Worm (Caenorhabditis elegans) whole organism, L3 larva: Measurements from ENCODE around the gene Y20C6A.4.

Experiments used
- nhr-237 ChIP-seq: fragments of 150-350 bp; optimal IDR thresholded peaks from 2 replicates; lab custom pipeline; 2014; ENCODE audit warnings: missing biosample characterization, missing genetic modification characterization
- zag-1 ChIP-seq: fragments of 150-350 bp; optimal IDR thresholded peaks from 2 replicates; lab custom pipeline; 2014; ENCODE audit warnings: missing biosample characterization, missing genetic modification characterization

DNA sequence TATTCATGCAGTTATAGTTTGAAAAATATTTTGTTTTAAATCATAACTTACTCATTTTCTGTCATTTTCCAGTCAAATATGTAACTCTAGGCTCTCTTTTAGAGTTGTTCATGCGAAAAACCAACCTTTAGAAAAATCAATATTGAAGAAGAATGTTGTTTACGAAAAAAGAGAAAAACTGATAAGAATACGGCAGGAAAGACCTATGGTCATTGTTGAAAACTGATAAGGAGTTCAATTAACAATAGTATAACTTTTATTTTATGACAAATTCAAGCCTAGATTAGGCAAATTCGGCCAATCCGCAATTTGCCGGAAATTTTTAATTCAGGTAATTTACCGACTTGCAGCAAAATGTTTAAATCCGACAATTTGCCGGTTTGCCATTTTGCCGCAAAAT is 3.4 kb upstream of the Y20C6A.4 start, which contains the start of gene Y20C6A.1:
- TF ChIP-seq zag-1 (tag; lab: Kevin White, UChicago), result no peak
- no peak for TF ChIP-seq nhr-237 (tag; lab: Kevin White, UChicago)
